Worm (Caenorhabditis elegans) whole organism, mixed stage, embryonic: ENCODE data around the gene fbxc-51.
"Not testable (repeated sequence)": the region's sequence is repeated elsewhere in the genome, so short reads cannot be mapped to it uniquely, and the experiment has no call there.

Source experiments
- bed-3 ChIP-seq: fragments of 200-800 bp; sonication (Bioruptor generic); optimal IDR thresholded peaks from 3 replicates; lab custom pipeline; 2018; ENCODE audit warnings: mild to moderate bottlenecking, missing genetic modification characterization, moderate library complexity, missing compliant biosample characterization
- ceh-39 ChIP-seq: fragments of 150-350 bp; optimal IDR thresholded peaks from 2 replicates; lab custom pipeline; 2014; ENCODE audit warnings: missing biosample characterization, missing genetic modification characterization
- ceh-83 ChIP-seq: fragments of 200-800 bp; sonication (Bioruptor generic); optimal IDR thresholded peaks from 2 replicates; lab custom pipeline; 2018; ENCODE audit warnings: mild to moderate bottlenecking, missing genetic modification characterization, missing compliant biosample characterization
- ces-1 ChIP-seq: fragments of 150-350 bp; optimal IDR thresholded peaks from 2 replicates; lab custom pipeline; 2014; ENCODE audit warnings: missing biosample characterization, missing genetic modification reagents, missing genetic modification characterization
- cnd-1 ChIP-seq: fragments of 200-800 bp; sonication (Bioruptor generic); optimal IDR thresholded peaks from 2 replicates; lab custom pipeline; 2018; ENCODE audit warnings: mild to moderate bottlenecking, missing genetic modification characterization, missing compliant biosample characterization
- drap-1 ChIP-seq: fragments of 200-800 bp; sonication (Bioruptor generic); optimal IDR thresholded peaks from 3 replicates; lab custom pipeline; 2018; ENCODE audit warnings: mild to moderate bottlenecking, missing genetic modification characterization, missing compliant biosample characterization
- elt-1 ChIP-seq: sonication (generic microtip); optimal IDR thresholded peaks from 2 replicates; lab custom pipeline; 2017; ENCODE audit warnings: missing genetic modification characterization, mild to moderate bottlenecking, missing compliant biosample characterization, antibody characterized with exemption, moderate library complexity, borderline replicate concordance; ENCODE audit not compliant: insufficient read depth
- elt-3 ChIP-seq: fragments of 150-350 bp; optimal IDR thresholded peaks from 2 replicates; lab custom pipeline; 2014; ENCODE audit warnings: missing biosample characterization, missing genetic modification characterization
- flh-1 ChIP-seq: fragments of 200-800 bp; sonication (Bioruptor generic); optimal IDR thresholded peaks from 2 replicates; lab custom pipeline; 2018; ENCODE audit warnings: mild to moderate bottlenecking, missing genetic modification characterization, moderate library complexity, missing compliant biosample characterization
- lin-13 ChIP-seq: fragments of 150-350 bp; optimal IDR thresholded peaks from 2 replicates; lab custom pipeline; 2014; ENCODE audit warnings: missing biosample characterization, missing genetic modification characterization
- lin-32 ChIP-seq: fragments of 200-800 bp; sonication (Bioruptor generic); optimal IDR thresholded peaks from 2 replicates; lab custom pipeline; 2018; ENCODE audit warnings: mild to moderate bottlenecking, missing genetic modification characterization, missing compliant biosample characterization
- lsy-2 ChIP-seq: fragments of 150-350 bp; optimal IDR thresholded peaks from 2 replicates; lab custom pipeline; 2014; ENCODE audit warnings: missing biosample characterization, missing genetic modification characterization
- mab-5 ChIP-seq: fragments of 150-350 bp; optimal IDR thresholded peaks from 2 replicates; lab custom pipeline; 2014; ENCODE audit warnings: missing biosample characterization, missing genetic modification characterization
- mep-1 ChIP-seq: fragments of 150-350 bp; optimal IDR thresholded peaks from 2 replicates; lab custom pipeline; 2017; ENCODE audit warnings: missing biosample characterization, missing genetic modification reagents, missing genetic modification characterization, inconsistent platforms
- mls-2 ChIP-seq: sonication (generic microtip); optimal IDR thresholded peaks from 2 replicates; lab custom pipeline; 2016; ENCODE audit warnings: mild to moderate bottlenecking, missing genetic modification characterization, moderate library complexity, missing compliant biosample characterization
- nhr-12 ChIP-seq: fragments of 150-350 bp; optimal IDR thresholded peaks from 2 replicates; lab custom pipeline; 2014; ENCODE audit warnings: missing biosample characterization, missing genetic modification characterization
- nhr-2 ChIP-seq: fragments of 150-350 bp; optimal IDR thresholded peaks from 2 replicates; lab custom pipeline; 2014; ENCODE audit warnings: missing biosample characterization, missing genetic modification characterization
- nhr-237 ChIP-seq: fragments of 150-350 bp; optimal IDR thresholded peaks from 2 replicates; lab custom pipeline; 2014; ENCODE audit warnings: missing biosample characterization, missing genetic modification characterization
- nhr-28 ChIP-seq: fragments of 150-350 bp; optimal IDR thresholded peaks from 2 replicates; lab custom pipeline; 2014; ENCODE audit warnings: missing biosample characterization, missing genetic modification characterization
- nhr-76 ChIP-seq: sonication (generic microtip); optimal IDR thresholded peaks from 2 replicates; lab custom pipeline; 2017; ENCODE audit warnings: missing biosample characterization, missing genetic modification characterization
- sem-2 ChIP-seq: fragments of 200-800 bp; sonication (Bioruptor generic); optimal IDR thresholded peaks from 2 replicates; lab custom pipeline; 2018; ENCODE audit warnings: mild to moderate bottlenecking, missing genetic modification characterization, missing compliant biosample characterization
- snpc-4 ChIP-seq: fragments of 150-350 bp; optimal IDR thresholded peaks from 2 replicates; lab custom pipeline; 2014; ENCODE audit warnings: missing biosample characterization, missing genetic modification characterization
- sptf-1 ChIP-seq: sonication (generic microtip); optimal IDR thresholded peaks from 2 replicates; lab custom pipeline; 2017; ENCODE audit warnings: mild to moderate bottlenecking, missing genetic modification characterization, moderate library complexity, missing compliant biosample characterization
- tbx-8 ChIP-seq: fragments of 200-800 bp; sonication (Bioruptor generic); optimal IDR thresholded peaks from 2 replicates; lab custom pipeline; 2018; ENCODE audit warnings: mild to moderate bottlenecking, missing genetic modification characterization, moderate library complexity, missing compliant biosample characterization
- unc-120 ChIP-seq: sonication (generic microtip); optimal IDR thresholded peaks from 2 replicates; lab custom pipeline; 2017; ENCODE audit warnings: missing genetic modification characterization, missing compliant biosample characterization; ENCODE audit not compliant: poor library complexity, severe bottlenecking
- unc-39 ChIP-seq: fragments of 150-350 bp; optimal IDR thresholded peaks from 2 replicates; lab custom pipeline; 2014; ENCODE audit warnings: missing biosample characterization, missing genetic modification characterization
- unc-62 ChIP-seq: fragments of 150-350 bp; optimal IDR thresholded peaks from 2 replicates; lab custom pipeline; 2014; ENCODE audit warnings: missing biosample characterization, missing genetic modification reagents, missing genetic modification characterization
- zip-8 ChIP-seq: fragments of 150-350 bp; optimal IDR thresholded peaks from 2 replicates; lab custom pipeline; 2014; ENCODE audit warnings: missing biosample characterization, missing genetic modification characterization
- ztf-11 ChIP-seq: fragments of 150-350 bp; optimal IDR thresholded peaks from 2 replicates; lab custom pipeline; 2014; ENCODE audit warnings: missing biosample characterization, missing genetic modification characterization

Gene fbxc-51

DNA sequence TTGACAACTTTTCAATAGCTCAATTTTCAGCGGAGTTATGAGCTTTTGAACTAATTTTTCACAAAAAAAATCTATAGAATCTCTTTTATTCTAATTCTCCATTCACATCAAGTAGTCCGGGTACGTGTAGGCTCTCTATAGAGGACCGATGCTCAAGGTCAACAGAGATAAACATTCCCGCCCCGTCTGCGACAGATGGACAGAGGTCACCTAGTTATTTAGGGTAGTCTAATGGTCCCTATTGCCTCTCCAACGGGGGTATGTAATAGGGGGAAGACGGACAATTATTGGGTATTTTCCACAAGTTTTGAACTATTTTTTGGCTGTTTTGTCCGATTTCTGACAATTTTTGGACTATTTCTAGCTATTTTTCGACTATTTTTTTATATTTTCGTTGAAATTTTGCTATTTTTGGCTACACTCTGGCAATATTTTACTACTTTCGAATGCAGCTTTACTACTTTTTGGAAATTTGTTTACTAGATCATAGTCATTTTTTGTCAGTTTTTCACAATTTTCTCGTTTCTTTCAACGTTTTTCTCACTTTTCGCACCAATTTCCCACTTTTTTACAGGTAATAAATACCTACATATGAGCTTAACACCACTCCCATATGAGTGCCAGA is at the start of gene fbxc-51:
Gene fbxc-51, plus strand, starts transcription at position 575 of the 625 bp plus-strand sequence.
- no peak for TF ChIP-seq mab-5 (tag; lab: Kevin White, UChicago)
- TF ChIP-seq cnd-1 (tag; lab: Kevin White, UChicago) = peak; percentile 94
- TF ChIP-seq lin-32 = peak; percentile 18
- peak; percentile 71 for TF ChIP-seq nhr-2

DNA sequence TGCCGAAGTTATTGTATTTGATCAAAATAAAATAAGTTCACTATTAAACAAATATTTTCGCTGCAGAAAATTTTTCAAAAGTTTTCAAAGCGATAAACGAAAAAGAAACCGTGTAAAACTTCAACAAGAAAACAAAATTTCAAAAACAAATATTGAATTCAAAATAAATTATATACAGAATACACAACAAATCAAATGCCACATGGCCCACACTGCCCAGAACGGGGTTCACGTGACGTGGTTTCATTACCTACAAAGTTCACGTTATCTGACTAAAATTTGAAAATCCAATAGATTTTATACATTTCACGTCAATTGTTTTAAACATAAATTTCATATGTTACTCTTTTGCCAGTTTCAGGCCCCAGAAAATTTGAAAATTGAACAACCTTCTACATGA is 48.1 kb upstream of the fbxc-51 start, which contains the start of gene F46F5.7:
Gene F46F5.7, minus strand, starts transcription at position 101 of the 400 bp plus-strand sequence.
- TF ChIP-seq lin-13 (tag; lab: Kevin White, UChicago) = no peak
- no peak for TF ChIP-seq lin-32
- no peak for TF ChIP-seq ces-1 (GFP tag; lab: Kevin White, UChicago)
- no peak for TF ChIP-seq unc-62 (GFP tag; lab: Kevin White, UChicago)
- no peak for TF ChIP-seq snpc-4
- no peak for TF ChIP-seq mab-5 (tag; lab: Kevin White, UChicago)
- no peak for TF ChIP-seq nhr-76
- TF ChIP-seq zip-8 (tag; lab: Kevin White, UChicago) = no peak
- TF ChIP-seq unc-120 (tag; lab: Kevin White, UChicago) = no peak
- TF ChIP-seq ceh-39 (tag; lab: Kevin White, UChicago) = no peak
- TF ChIP-seq nhr-28 = no peak
- TF ChIP-seq lsy-2 (tag; lab: Kevin White, UChicago) = no peak
- TF ChIP-seq flh-1 = no peak
- no peak for TF ChIP-seq cnd-1 (tag; lab: Kevin White, UChicago)
- no peak for TF ChIP-seq sem-2 (GFP tag; lab: Kevin White, UChicago)
- TF ChIP-seq elt-1 (tag; lab: Kevin White, UChicago) = no peak
- TF ChIP-seq ceh-83 = no peak
- no peak for TF ChIP-seq elt-3 (tag; lab: Kevin White, UChicago)
- no peak for TF ChIP-seq nhr-12 (tag; lab: Kevin White, UChicago)

DNA sequence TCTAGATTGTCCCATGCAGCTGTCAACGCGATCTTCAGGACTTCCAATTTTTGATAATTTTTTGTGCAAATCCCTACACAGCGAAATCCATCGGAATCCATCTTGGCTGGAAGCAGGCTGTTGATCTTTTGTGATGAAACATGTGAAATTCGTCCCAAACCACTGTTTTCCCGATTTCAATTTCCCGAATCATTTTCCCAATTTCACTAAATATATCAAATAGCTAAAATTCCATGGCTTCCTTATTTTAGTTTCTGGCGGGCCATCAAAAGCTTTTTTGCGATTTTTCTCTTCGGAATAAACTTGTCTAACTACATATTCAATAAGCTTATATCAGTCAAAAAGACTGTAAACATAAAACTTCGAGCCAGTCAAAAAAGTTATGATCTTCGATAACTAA is 47.1 kb upstream of the fbxc-51 start, which contains the start of gene F46F5.8:
Gene F46F5.8, minus strand, starts transcription at position 101 of the 400 bp plus-strand sequence.
- TF ChIP-seq ztf-11 (no peak), sptf-1 (tag; lab: Kevin White, UChicago) (no peak), drap-1 (GFP tag; lab: Kevin White, UChicago) (no peak), nhr-76 (no peak), lin-32 (no peak), unc-39 (no peak), lsy-2 (tag; lab: Kevin White, UChicago) (no peak), ceh-83 (no peak), tbx-8 (GFP tag; lab: Kevin White, UChicago) (no peak), nhr-237 (tag; lab: Kevin White, UChicago) (no peak), nhr-28 (no peak)
- TF ChIP-seq, all 35 proteins: peak for 0

DNA sequence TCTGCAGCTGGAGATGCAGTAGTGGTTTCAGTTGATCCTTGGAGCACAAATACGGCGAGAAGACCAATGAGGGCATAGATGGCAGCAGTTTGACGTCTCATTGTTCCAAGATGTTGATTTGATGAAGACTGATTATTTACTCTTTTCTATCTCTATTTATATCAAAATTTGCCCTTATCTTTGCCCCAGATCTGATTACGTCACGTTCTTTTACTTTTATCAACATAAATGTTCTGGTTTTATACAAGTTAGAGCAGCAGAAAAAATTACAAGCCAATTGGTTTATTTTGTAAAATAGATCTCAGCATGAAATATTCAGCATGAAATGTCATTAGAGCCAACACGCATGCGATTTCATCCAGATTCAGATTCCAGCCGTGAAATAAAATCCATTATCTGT is 45.9 kb upstream of the fbxc-51 start, which contains the start of gene msrp-4:
Gene msrp-4, minus strand, starts transcription at position 101 of the 400 bp plus-strand sequence.
- not testable (repeated sequence) for TF ChIP-seq unc-39; unc-62 (GFP tag; lab: Kevin White, UChicago); bed-3 (GFP tag; lab: Kevin White, UChicago)

DNA sequence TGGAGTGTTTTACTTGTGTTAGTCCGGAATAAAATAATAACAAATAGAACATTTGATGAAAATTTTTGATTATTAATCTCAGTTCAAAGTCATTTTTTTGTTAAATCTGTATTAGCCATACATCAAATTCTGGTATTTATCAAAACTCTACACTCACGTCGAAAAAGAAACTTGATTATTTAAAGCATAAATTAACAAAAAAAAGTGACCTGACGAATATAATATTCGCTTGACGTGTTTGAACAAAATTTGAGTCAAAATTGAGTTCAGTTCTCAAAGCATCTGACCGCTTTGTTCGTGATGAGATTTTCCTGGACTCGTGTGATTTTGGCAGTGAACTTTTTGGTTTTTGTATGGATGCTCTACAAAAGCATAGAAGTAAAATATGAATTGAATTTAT is 45.1 kb upstream of the fbxc-51 start, which contains the start of gene F46F5.10:
Gene F46F5.10, plus strand, starts transcription at position 301 of the 400 bp plus-strand sequence.
- TF ChIP-seq ceh-39 (tag; lab: Kevin White, UChicago) (no peak), nhr-2 (no peak), lin-32 (no peak), lsy-2 (tag; lab: Kevin White, UChicago) (no peak), tbx-8 (GFP tag; lab: Kevin White, UChicago) (no peak), sem-2 (GFP tag; lab: Kevin White, UChicago) (no peak), mls-2 (tag; lab: Kevin White, UChicago) (no peak), nhr-76 (no peak), unc-120 (tag; lab: Kevin White, UChicago) (no peak), unc-39 (no peak), drap-1 (GFP tag; lab: Kevin White, UChicago) (no peak), unc-62 (GFP tag; lab: Kevin White, UChicago) (no peak), nhr-12 (tag; lab: Kevin White, UChicago) (no peak), mep-1 (tag; lab: Kevin White, UChicago) (no peak), elt-1 (tag; lab: Kevin White, UChicago) (no peak), lin-13 (tag; lab: Kevin White, UChicago) (no peak)
